Worm (Caenorhabditis elegans) whole organism, L4/young adult: ENCODE measurements around the gene Y58A7A.1.

ENCODE experiments used
- W03F9.2 ChIP-seq: fragments of 150-350 bp; optimal IDR thresholded peaks from 2 replicates; lab custom pipeline; 2014; ENCODE audit warnings: missing biosample characterization, missing genetic modification characterization
- dao-5 ChIP-seq: sonication (generic microtip); optimal IDR thresholded peaks from 2 replicates; lab custom pipeline; 2016; ENCODE audit warnings: missing genotype, missing genetic modification characterization, moderate library complexity, missing compliant biosample characterization
- him-1 ChIP-seq: sonication (generic microtip); optimal IDR thresholded peaks from 2 replicates; lab custom pipeline; 2016; ENCODE audit warnings: missing genotype, missing genetic modification reagents, missing genetic modification characterization, missing compliant biosample characterization

DNA sequence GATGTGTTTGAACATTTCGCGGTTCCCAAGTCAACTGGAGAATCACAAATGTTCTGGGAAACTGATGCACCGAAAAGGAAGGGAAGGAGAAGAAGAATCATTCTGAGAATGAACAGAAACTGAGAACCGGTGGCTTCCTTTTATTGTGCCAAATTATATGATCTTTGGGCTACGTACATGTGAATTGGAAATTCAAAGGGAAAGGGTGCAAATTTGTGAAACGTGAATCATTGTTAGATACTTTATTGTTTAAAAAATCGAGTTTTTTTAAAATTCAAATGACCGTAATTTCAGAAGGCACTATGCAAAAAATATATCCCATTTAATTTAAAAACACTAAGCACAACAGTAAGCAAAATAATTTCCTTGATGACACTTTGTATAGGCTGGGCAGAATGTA is 34.3 kb downstream of the Y58A7A.1 start, which contains the start of gene K11D12.6:
- TF ChIP-seq dao-5 (tag; lab: Kevin White, UChicago) (no peak), W03F9.2 (tag; lab: Kevin White, UChicago) (no peak), him-1 (tag; lab: Kevin White, UChicago) (no peak)
